Worm (Caenorhabditis elegans) whole organism, late embryonic: ENCODE data around the gene K09C6.9.

Source experiments
- C38D4.7 ChIP-seq: fragments of 200-800 bp; sonication (Bioruptor generic); optimal IDR thresholded peaks from 2 replicates; lab custom pipeline; 2018; ENCODE audit warnings: mild to moderate bottlenecking, missing genetic modification characterization, moderate library complexity, missing compliant biosample characterization
- F13H6.1 ChIP-seq: sonication (generic microtip); optimal IDR thresholded peaks from 2 replicates; lab custom pipeline; 2016; ENCODE audit warnings: missing genetic modification characterization, missing compliant biosample characterization
- K09A11.1 ChIP-seq: sonication (generic microtip); optimal IDR thresholded peaks from 2 replicates; lab custom pipeline; 2017; ENCODE audit warnings: antibody characterized with exemption, mild to moderate bottlenecking, missing genetic modification characterization, missing compliant biosample characterization; ENCODE audit not compliant: insufficient read depth
- ahr-1 ChIP-seq: sonication (generic microtip); optimal IDR thresholded peaks from 2 replicates; lab custom pipeline; 2016; ENCODE audit warnings: missing genetic modification characterization, missing compliant biosample characterization
- ama-1 ChIP-seq: fragments of 150-350 bp; optimal IDR thresholded peaks from 2 replicates; lab custom pipeline; 2014
- ceh-19 ChIP-seq: fragments of 200-800 bp; sonication (Bioruptor generic); optimal IDR thresholded peaks from 2 replicates; lab custom pipeline; 2018; ENCODE audit warnings: mild to moderate bottlenecking, missing genetic modification characterization, missing compliant biosample characterization
- ceh-2 ChIP-seq: sonication (generic microtip); optimal IDR thresholded peaks from 2 replicates; lab custom pipeline; 2016; ENCODE audit warnings: missing genotype, missing genetic modification characterization, missing compliant biosample characterization
- ceh-22 ChIP-seq: sonication (generic microtip); optimal IDR thresholded peaks from 2 replicates; lab custom pipeline; 2017; ENCODE audit warnings: missing biosample characterization, missing genetic modification characterization
- ceh-24 ChIP-seq: sonication (generic microtip); optimal IDR thresholded peaks from 2 replicates; lab custom pipeline; 2016; ENCODE audit warnings: mild to moderate bottlenecking, missing genetic modification characterization, missing compliant biosample characterization
- ceh-30 ChIP-seq: fragments of 150-350 bp; optimal IDR thresholded peaks from 2 replicates; lab custom pipeline; 2014; ENCODE audit warnings: missing biosample characterization, missing genetic modification characterization
- ceh-34 ChIP-seq: sonication (generic microtip); optimal IDR thresholded peaks from 2 replicates; lab custom pipeline; 2016; ENCODE audit warnings: mild to moderate bottlenecking, missing genetic modification characterization, missing compliant biosample characterization
- ceh-6 ChIP-seq: fragments of 200-800 bp; sonication (Bioruptor generic); optimal IDR thresholded peaks from 2 replicates; lab custom pipeline; 2018; ENCODE audit warnings: mild to moderate bottlenecking, missing genetic modification characterization, missing compliant biosample characterization
- ceh-9 ChIP-seq: sonication (generic microtip); optimal IDR thresholded peaks from 2 replicates; lab custom pipeline; 2016; ENCODE audit warnings: mild to moderate bottlenecking, missing genetic modification characterization, inconsistent platforms, missing compliant biosample characterization
- dve-1 ChIP-seq: sonication (generic microtip); optimal IDR thresholded peaks from 2 replicates; lab custom pipeline; 2017; ENCODE audit warnings: antibody characterized with exemption, mild to moderate bottlenecking, missing genetic modification characterization, missing compliant biosample characterization
- elt-4 ChIP-seq: sonication (generic microtip); optimal IDR thresholded peaks from 2 replicates; lab custom pipeline; 2016; ENCODE audit warnings: missing genetic modification characterization, missing compliant biosample characterization
- fax-1 ChIP-seq: sonication (generic microtip); optimal IDR thresholded peaks from 2 replicates; lab custom pipeline; 2016; ENCODE audit warnings: missing genotype, missing genetic modification characterization, missing compliant biosample characterization
- fkh-6 ChIP-seq: sonication (generic microtip); optimal IDR thresholded peaks from 2 replicates; lab custom pipeline; 2016; ENCODE audit warnings: missing genetic modification characterization, missing compliant biosample characterization
- gmeb-2 ChIP-seq: sonication (generic microtip); optimal IDR thresholded peaks from 2 replicates; lab custom pipeline; 2016; ENCODE audit warnings: missing genetic modification characterization, inconsistent platforms, missing compliant biosample characterization
- hlh-30 ChIP-seq: sonication (generic microtip); optimal IDR thresholded peaks from 2 replicates; lab custom pipeline; 2017; ENCODE audit warnings: antibody characterized with exemption, missing genetic modification characterization, missing compliant biosample characterization; ENCODE audit not compliant: insufficient read depth
- lin-11 ChIP-seq: fragments of 200-800 bp; sonication (Bioruptor generic); optimal IDR thresholded peaks from 2 replicates; lab custom pipeline; 2018; ENCODE audit warnings: mild to moderate bottlenecking, missing genetic modification characterization, missing compliant biosample characterization
- madf-2 ChIP-seq: sonication (generic microtip); optimal IDR thresholded peaks from 2 replicates; lab custom pipeline; 2017; ENCODE audit warnings: missing genetic modification characterization, missing compliant biosample characterization
- mec-3 ChIP-seq: sonication (generic microtip); optimal IDR thresholded peaks from 2 replicates; lab custom pipeline; 2016; ENCODE audit warnings: borderline replicate concordance, missing genetic modification characterization, missing compliant biosample characterization
- nfya-1 ChIP-seq: sonication (generic microtip); optimal IDR thresholded peaks from 2 replicates; lab custom pipeline; 2017; ENCODE audit warnings: missing genetic modification characterization, mild to moderate bottlenecking, missing compliant biosample characterization, antibody characterized with exemption, moderate library complexity
- nhr-232 ChIP-seq: sonication (generic microtip); optimal IDR thresholded peaks from 2 replicates; lab custom pipeline; 2016; ENCODE audit warnings: missing genetic modification characterization, missing compliant biosample characterization
- npax-4 ChIP-seq: sonication (generic microtip); optimal IDR thresholded peaks from 2 replicates; lab custom pipeline; 2016; ENCODE audit warnings: missing genetic modification characterization, missing compliant biosample characterization
- pax-1 ChIP-seq: fragments of 150-350 bp; optimal IDR thresholded peaks from 2 replicates; lab custom pipeline; 2014; ENCODE audit warnings: missing biosample characterization, missing genetic modification characterization
- pha-2 ChIP-seq: sonication (generic microtip); optimal IDR thresholded peaks from 2 replicates; lab custom pipeline; 2017; ENCODE audit warnings: mild to moderate bottlenecking, missing genetic modification characterization, missing compliant biosample characterization
- pha-4 ChIP-seq: fragments of 150-350 bp; optimal IDR thresholded peaks from 2 replicates; lab custom pipeline; 2018; ENCODE audit warnings: missing biosample characterization, missing genetic modification reagents, missing genetic modification characterization
- pqm-1 ChIP-seq: sonication (generic microtip); optimal IDR thresholded peaks from 2 replicates; lab custom pipeline; 2016; ENCODE audit warnings: missing genetic modification characterization, missing compliant biosample characterization
- pros-1 ChIP-seq: fragments of 150-350 bp; optimal IDR thresholded peaks from 2 replicates; lab custom pipeline; 2014; ENCODE audit warnings: missing biosample characterization, missing genetic modification reagents, missing genetic modification characterization
- ref-2 ChIP-seq: sonication (generic microtip); optimal IDR thresholded peaks from 2 replicates; lab custom pipeline; 2016; ENCODE audit warnings: missing genetic modification characterization, missing compliant biosample characterization
- rnt-1 ChIP-seq: sonication (generic microtip); optimal IDR thresholded peaks from 2 replicates; lab custom pipeline; 2016; ENCODE audit warnings: missing genetic modification characterization, missing compliant biosample characterization
- sox-4 ChIP-seq: sonication (generic microtip); optimal IDR thresholded peaks from 2 replicates; lab custom pipeline; 2017; ENCODE audit warnings: mild to moderate bottlenecking, missing genetic modification characterization, inconsistent platforms, missing compliant biosample characterization
- syd-9 ChIP-seq: sonication (generic microtip); optimal IDR thresholded peaks from 2 replicates; lab custom pipeline; 2016; ENCODE audit warnings: mild to moderate bottlenecking, missing genetic modification characterization, moderate library complexity, missing compliant biosample characterization
- tbx-7 ChIP-seq: sonication (generic microtip); optimal IDR thresholded peaks from 2 replicates; lab custom pipeline; 2016; ENCODE audit warnings: missing genotype, missing genetic modification characterization, missing compliant biosample characterization
- ttx-3 ChIP-seq: sonication (generic microtip); optimal IDR thresholded peaks from 2 replicates; lab custom pipeline; 2016; ENCODE audit warnings: missing genetic modification reagents, missing genetic modification characterization, missing compliant biosample characterization
- unc-42 ChIP-seq: sonication (generic microtip); optimal IDR thresholded peaks from 2 replicates; lab custom pipeline; 2016; ENCODE audit warnings: missing genotype, missing genetic modification characterization, missing compliant biosample characterization
- unc-55 ChIP-seq: sonication (generic microtip); optimal IDR thresholded peaks from 2 replicates; lab custom pipeline; 2017; ENCODE audit warnings: missing biosample characterization, missing genetic modification reagents, missing genetic modification characterization
- zip-5 ChIP-seq: sonication (generic microtip); optimal IDR thresholded peaks from 2 replicates; lab custom pipeline; 2016; ENCODE audit warnings: missing genetic modification characterization, missing compliant biosample characterization
- ztf-16 ChIP-seq: sonication (generic microtip); optimal IDR thresholded peaks from 2 replicates; lab custom pipeline; 2017; ENCODE audit warnings: missing genetic modification characterization, missing compliant biosample characterization

The K09C6.9 gene

ce11 chrV:879171-879570 is 24.3 kb upstream of the K09C6.9 start, which contains the start of gene srg-53:
Gene srg-53 (plus strand): TSS chrV:879471.
- no peak for TF ChIP-seq ceh-6 (GFP tag; lab: Kevin White, UChicago)
- TF ChIP-seq pros-1: no peak
- no peak for TF ChIP-seq pqm-1
- no peak for TF ChIP-seq pax-1 (tag; lab: Kevin White, UChicago)

ce11 chrV:878567-878966 is 23.7 kb upstream of the K09C6.9 start, which contains the start of gene T02B11.8:
Gene T02B11.8 (minus strand): TSS chrV:878667.
- TF ChIP-seq lin-11 (no peak), tbx-7 (tag; lab: Kevin White, UChicago) (no peak), ama-1 (lab: Kevin White, UChicago) (no peak), ceh-22 (no peak), syd-9 (no peak), gmeb-2 (tag; lab: Kevin White, UChicago) (no peak), pros-1 (no peak), madf-2 (no peak), pax-1 (tag; lab: Kevin White, UChicago) (no peak), sox-4 (tag; lab: Kevin White, UChicago) (no peak), fax-1 (no peak), ceh-34 (no peak), rnt-1 (tag; lab: Kevin White, UChicago) (no peak), zip-5 (tag; lab: Kevin White, UChicago) (no peak)
- TF ChIP-seq, all 69 proteins: peak for 0

- TF ChIP-seq nhr-232 (tag; lab: Kevin White, UChicago): no peak
- no peak for TF ChIP-seq pha-4 (tag; lab: Kevin White, UChicago)
- TF ChIP-seq F13H6.1 (tag; lab: Kevin White, UChicago): no peak
- TF ChIP-seq ceh-24 (tag; lab: Kevin White, UChicago): no peak
- TF ChIP-seq ceh-9 (tag; lab: Kevin White, UChicago): no peak
- no peak for TF ChIP-seq tbx-7 (tag; lab: Kevin White, UChicago)
- no peak for TF ChIP-seq ceh-19 (GFP tag; lab: Kevin White, UChicago)
- no peak for TF ChIP-seq ttx-3 (tag; lab: Kevin White, UChicago)
Measured at ce11 chrV:875945-876344, 21.1 kb upstream of the K09C6.9 start, which contains the start of gene T02B11.9. Gene T02B11.9 (plus strand): TSS chrV:876245.

- TF ChIP-seq dve-1 (tag; lab: Kevin White, UChicago) (no peak), mec-3 (tag; lab: Kevin White, UChicago) (no peak), ceh-19 (GFP tag; lab: Kevin White, UChicago) (no peak), unc-55 (GFP tag; lab: Kevin White, UChicago) (no peak), ceh-34 (no peak), ahr-1 (tag; lab: Kevin White, UChicago) (no peak), ttx-3 (tag; lab: Kevin White, UChicago) (no peak), fkh-6 (tag; lab: Kevin White, UChicago) (no peak), nhr-232 (tag; lab: Kevin White, UChicago) (no peak), lin-11 (no peak), F13H6.1 (tag; lab: Kevin White, UChicago) (no peak), syd-9 (no peak), hlh-30 (no peak), ztf-16 (tag; lab: Kevin White, UChicago) (no peak)
- TF ChIP-seq, all 69 proteins: peak for 0
Measured at ce11 chrV:871029-871428, 16.2 kb upstream of the K09C6.9 start, which contains the start of gene T02B11.4. Gene T02B11.4 (minus strand): TSS chrV:871129.

- no peak for TF ChIP-seq pha-4 (tag; lab: Kevin White, UChicago)
- TF ChIP-seq pha-2 (tag; lab: Kevin White, UChicago): no peak
- no peak for TF ChIP-seq nfya-1 (tag; lab: Kevin White, UChicago)
- no peak for TF ChIP-seq elt-4
- TF ChIP-seq unc-42: no peak
- no peak for TF ChIP-seq dve-1 (tag; lab: Kevin White, UChicago)
- TF ChIP-seq pqm-1: no peak
- TF ChIP-seq ref-2 (tag; lab: Kevin White, UChicago): no peak
- TF ChIP-seq npax-4 (tag; lab: Kevin White, UChicago): no peak
- TF ChIP-seq F13H6.1 (tag; lab: Kevin White, UChicago): no peak
- no peak for TF ChIP-seq pax-1 (tag; lab: Kevin White, UChicago)
- TF ChIP-seq madf-2: no peak
- no peak for TF ChIP-seq C38D4.7 (GFP tag; lab: Kevin White, UChicago)
- TF ChIP-seq unc-55 (GFP tag; lab: Kevin White, UChicago): no peak
- no peak for TF ChIP-seq ztf-16 (tag; lab: Kevin White, UChicago)
- TF ChIP-seq ceh-2 (tag; lab: Kevin White, UChicago): no peak
- no peak for TF ChIP-seq ceh-30 (tag; lab: Kevin White, UChicago)
- no peak for TF ChIP-seq K09A11.1 (tag; lab: Kevin White, UChicago)
Measured at ce11 chrV:866729-867128, 11.9 kb upstream of the K09C6.9 start, which contains the start of gene T02B11.3. Gene T02B11.3 (minus strand): TSS chrV:866829.
